Worm (Caenorhabditis elegans) whole organism, late embryonic: ENCODE measurements around the gene col-91.

Source experiments
- ceh-14 ChIP-seq: sonication (generic microtip); optimal IDR thresholded peaks from 2 replicates; lab custom pipeline; 2016; ENCODE audit warnings: missing genotype, missing genetic modification characterization, missing compliant biosample characterization
- pros-1 ChIP-seq: fragments of 150-350 bp; optimal IDR thresholded peaks from 2 replicates; lab custom pipeline; 2014; ENCODE audit warnings: missing biosample characterization, missing genetic modification reagents, missing genetic modification characterization
- rnt-1 ChIP-seq: sonication (generic microtip); optimal IDR thresholded peaks from 2 replicates; lab custom pipeline; 2016; ENCODE audit warnings: missing genetic modification characterization, missing compliant biosample characterization
- zip-5 ChIP-seq: sonication (generic microtip); optimal IDR thresholded peaks from 2 replicates; lab custom pipeline; 2016; ENCODE audit warnings: missing genetic modification characterization, missing compliant biosample characterization
- ztf-16 ChIP-seq: sonication (generic microtip); optimal IDR thresholded peaks from 2 replicates; lab custom pipeline; 2017; ENCODE audit warnings: missing genetic modification characterization, missing compliant biosample characterization

ce11 chrIII:8305304-8305703, 41.8 kb upstream of the col-91 start:
- TF ChIP-seq pros-1 (tag; lab: Kevin White, UChicago): no peak
- TF ChIP-seq ztf-16 (tag; lab: Kevin White, UChicago): no peak
- TF ChIP-seq rnt-1 (tag; lab: Kevin White, UChicago): no peak
- TF ChIP-seq zip-5 (tag; lab: Kevin White, UChicago): no peak
- no peak for TF ChIP-seq ceh-14 (tag; lab: Kevin White, UChicago)
